Fruit fly (Drosophila melanogaster): Measurements from ENCODE around the gene Fur1.

- TF ChIP-seq CG7368 (GFP tag; optimal IDR thresholded peaks at IDR 0.05) (peak; percentile 97), Gug (GFP tag; IDR thresholded peaks at IDR 0.05) (peak; percentile 93)
Observed at dm6 chr3R:25472635-25473552, at the start of gene Fur1, which contains the start of gene Vps33B.

Measured in whole organism, prepupa.